Fruit fly (Drosophila melanogaster): ENCODE data around the gene CG15754.
A peak's percentile ranks its signal among the peaks of the same experiment; 100 is the strongest.

The CG15754 gene

dm6 chrX:13527706-13528105 lies at the start of gene CG15754:
Gene CG15754 (plus strand): TSS chrX:13528006.
- no peak for TF ChIP-seq CG17801 (GFP tag; optimal IDR thresholded peaks at IDR 0.05; ENCODE audit: partially characterized antibody)

dm6 chrX:13478994-13479393 lies 48.8 kb upstream of the CG15754 start:
- no peak for TF ChIP-seq CG17801 (GFP tag; optimal IDR thresholded peaks at IDR 0.05; ENCODE audit: partially characterized antibody)

- no peak for TF ChIP-seq CG17801 (GFP tag; optimal IDR thresholded peaks at IDR 0.05; ENCODE audit: partially characterized antibody)
These were observed 1.9 kb downstream of the CG15754 start for dm6 chrX:13529673-13530072.

- TF ChIP-seq CG17801 (GFP tag; optimal IDR thresholded peaks at IDR 0.05; ENCODE audit: partially characterized antibody), result no peak
These were observed 2.5 kb downstream of the CG15754 start, which contains the start of gene CG44428 for dm6 chrX:13530199-13530788. Gene CG44428 (minus strand): TSS chrX:13530249.

DNA sequence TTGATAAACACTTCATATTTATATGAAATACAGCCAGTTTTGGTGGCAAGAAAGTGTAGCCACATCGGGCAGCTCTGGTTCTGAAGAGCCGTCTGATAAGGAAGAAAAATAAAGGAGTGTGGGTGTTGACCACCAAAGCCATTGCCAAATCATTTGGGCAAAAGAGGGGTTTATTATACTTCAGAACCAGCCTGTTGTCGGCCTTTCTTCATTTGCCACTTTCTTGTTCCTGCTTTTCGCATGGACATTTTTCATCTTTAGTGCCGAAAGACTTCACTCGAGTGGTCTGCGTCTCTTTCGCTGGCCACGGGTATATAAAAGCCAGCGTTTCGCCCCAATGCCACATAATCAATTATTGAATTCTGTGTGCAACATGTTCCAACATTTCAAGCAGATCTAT lies 6.3 kb downstream of the CG15754 start, which contains the start of gene CG15756:
CG15756 (plus strand) TSS at position 301 of the 400 bp plus-strand sequence.
- no peak for TF ChIP-seq CG17801 (GFP tag; optimal IDR thresholded peaks at IDR 0.05; ENCODE audit: partially characterized antibody)

DNA sequence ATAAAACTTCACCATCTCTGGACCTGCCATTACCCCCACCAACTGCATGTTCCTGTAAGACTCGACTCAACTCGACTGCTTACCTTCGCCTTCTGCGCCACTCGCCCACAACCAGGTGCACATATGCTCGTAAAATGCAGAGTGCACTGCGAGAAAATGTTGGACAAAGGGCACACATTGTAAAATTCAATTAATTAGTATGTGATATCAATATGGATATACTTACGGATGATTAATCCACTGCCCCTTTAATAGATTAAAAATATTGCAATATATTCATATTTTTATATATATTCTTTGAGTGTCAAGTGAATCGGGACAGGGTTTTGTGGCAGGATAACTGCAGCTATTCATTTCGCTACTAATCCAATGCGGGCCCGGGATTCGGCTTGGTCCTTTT lies 9.0 kb downstream of the CG15754 start:
- no peak for TF ChIP-seq CG17801 (GFP tag; optimal IDR thresholded peaks at IDR 0.05; ENCODE audit: partially characterized antibody)

DNA sequence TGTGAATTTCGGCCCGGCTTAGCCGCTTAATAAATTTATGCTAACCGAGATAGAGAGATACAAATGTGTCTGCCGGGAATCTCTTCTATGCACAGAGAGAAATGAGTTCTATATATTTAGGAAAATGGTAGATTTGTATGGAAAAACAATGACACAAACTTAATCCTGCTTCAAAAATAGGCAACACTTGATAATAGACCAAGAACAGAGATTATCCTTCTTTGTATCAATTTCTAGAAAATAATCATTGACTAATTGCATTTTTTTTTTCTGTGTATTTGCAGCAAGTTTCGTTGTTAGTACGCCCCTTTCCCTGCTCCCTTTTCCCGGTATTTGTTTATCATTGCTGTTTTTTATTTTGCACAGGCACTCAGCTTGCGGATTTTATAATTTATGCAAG lies 11.6 kb downstream of the CG15754 start:
- no peak for TF ChIP-seq CG17801 (GFP tag; optimal IDR thresholded peaks at IDR 0.05; ENCODE audit: partially characterized antibody)

dm6 chrX:13540920-13541605 lies 13.3 kb downstream of the CG15754 start:
- no peak for TF ChIP-seq CG17801 (GFP tag; optimal IDR thresholded peaks at IDR 0.05; ENCODE audit: partially characterized antibody)

dm6 chrX:13542084-13542483 lies 14.3 kb downstream of the CG15754 start:
- TF ChIP-seq CG17801 (GFP tag; optimal IDR thresholded peaks at IDR 0.05; ENCODE audit: partially characterized antibody), result no peak

DNA sequence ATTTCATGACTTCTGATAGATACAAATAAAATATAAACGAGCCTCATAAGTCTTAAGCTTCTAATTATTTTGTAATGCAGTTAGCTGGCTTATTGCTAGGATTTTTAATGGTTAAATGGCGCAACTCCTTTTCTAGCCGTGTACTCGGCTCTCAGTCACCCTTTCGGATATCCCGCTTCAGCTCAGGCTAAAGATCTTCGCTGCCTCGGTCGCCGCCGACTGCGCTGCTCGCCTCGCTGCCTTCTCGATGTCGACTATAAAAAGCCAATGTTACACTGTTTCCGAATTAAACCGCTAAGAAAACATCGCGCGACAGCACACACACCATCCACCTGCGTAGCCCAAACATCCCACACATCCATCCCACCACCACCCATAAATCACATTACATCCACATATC lies 15.5 kb downstream of the CG15754 start, which contains the start of gene Cpr12A:
Cpr12A (plus strand) TSS at position 301 of the 400 bp plus-strand sequence.
- no peak for TF ChIP-seq CG17801 (GFP tag; optimal IDR thresholded peaks at IDR 0.05; ENCODE audit: partially characterized antibody)

DNA sequence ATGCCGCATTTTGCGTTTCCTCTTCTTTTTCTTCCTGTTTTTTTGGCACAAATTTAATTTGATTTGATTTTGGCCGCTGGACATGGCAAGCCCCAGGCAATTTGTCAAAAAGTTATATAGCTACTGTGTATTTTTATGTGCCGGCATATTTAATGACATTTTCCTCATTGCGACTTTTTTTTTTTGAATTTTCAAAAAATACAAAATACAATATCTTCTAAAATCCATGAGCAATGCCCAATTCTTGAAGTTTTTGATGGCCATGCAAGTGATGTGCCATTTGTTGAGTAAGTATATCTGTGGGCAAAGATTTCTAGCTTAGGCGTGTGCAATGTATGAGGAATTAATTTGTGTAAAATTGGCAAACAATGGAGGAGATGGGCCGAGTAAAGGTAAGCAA lies 27.9 kb downstream of the CG15754 start, which contains the start of gene CG11816:
CG11816 (minus strand) TSS at position 101 of the 400 bp plus-strand sequence.
- no peak for TF ChIP-seq CG17801 (GFP tag; optimal IDR thresholded peaks at IDR 0.05; ENCODE audit: partially characterized antibody)

dm6 chrX:13556172-13556571 lies 28.4 kb downstream of the CG15754 start, which contains the start of gene CG32631:
Gene CG32631 (plus strand): TSS chrX:13556472.
- no peak for TF ChIP-seq CG17801 (GFP tag; optimal IDR thresholded peaks at IDR 0.05; ENCODE audit: partially characterized antibody)

- TF ChIP-seq CG17801 (GFP tag; optimal IDR thresholded peaks at IDR 0.05; ENCODE audit: partially characterized antibody), result no peak
These were observed 33.6 kb downstream of the CG15754 start, which contains the start of gene CG32633 for dm6 chrX:13561371-13561770. Gene CG32633 (plus strand): TSS chrX:13561671.

DNA sequence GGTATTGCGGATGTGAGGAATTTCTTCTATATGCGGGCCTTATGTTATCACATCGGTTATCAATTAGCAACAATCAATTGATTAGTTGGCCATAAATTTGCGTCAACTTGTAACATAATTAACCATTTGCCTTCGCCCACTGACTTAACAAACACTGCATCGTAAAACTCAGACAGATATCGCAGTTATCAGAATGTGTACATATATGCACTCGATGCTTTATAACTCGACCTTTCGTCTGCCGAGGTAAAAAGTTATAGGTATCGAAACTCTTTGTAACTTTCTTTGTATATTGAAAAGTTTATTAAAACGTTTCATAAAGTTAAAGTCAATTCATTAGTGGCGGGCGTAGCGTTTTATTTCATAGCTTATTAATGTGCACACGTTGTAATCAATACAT lies 35.2 kb downstream of the CG15754 start:
- TF ChIP-seq CG17801 (GFP tag; optimal IDR thresholded peaks at IDR 0.05; ENCODE audit: partially characterized antibody), result no peak

DNA sequence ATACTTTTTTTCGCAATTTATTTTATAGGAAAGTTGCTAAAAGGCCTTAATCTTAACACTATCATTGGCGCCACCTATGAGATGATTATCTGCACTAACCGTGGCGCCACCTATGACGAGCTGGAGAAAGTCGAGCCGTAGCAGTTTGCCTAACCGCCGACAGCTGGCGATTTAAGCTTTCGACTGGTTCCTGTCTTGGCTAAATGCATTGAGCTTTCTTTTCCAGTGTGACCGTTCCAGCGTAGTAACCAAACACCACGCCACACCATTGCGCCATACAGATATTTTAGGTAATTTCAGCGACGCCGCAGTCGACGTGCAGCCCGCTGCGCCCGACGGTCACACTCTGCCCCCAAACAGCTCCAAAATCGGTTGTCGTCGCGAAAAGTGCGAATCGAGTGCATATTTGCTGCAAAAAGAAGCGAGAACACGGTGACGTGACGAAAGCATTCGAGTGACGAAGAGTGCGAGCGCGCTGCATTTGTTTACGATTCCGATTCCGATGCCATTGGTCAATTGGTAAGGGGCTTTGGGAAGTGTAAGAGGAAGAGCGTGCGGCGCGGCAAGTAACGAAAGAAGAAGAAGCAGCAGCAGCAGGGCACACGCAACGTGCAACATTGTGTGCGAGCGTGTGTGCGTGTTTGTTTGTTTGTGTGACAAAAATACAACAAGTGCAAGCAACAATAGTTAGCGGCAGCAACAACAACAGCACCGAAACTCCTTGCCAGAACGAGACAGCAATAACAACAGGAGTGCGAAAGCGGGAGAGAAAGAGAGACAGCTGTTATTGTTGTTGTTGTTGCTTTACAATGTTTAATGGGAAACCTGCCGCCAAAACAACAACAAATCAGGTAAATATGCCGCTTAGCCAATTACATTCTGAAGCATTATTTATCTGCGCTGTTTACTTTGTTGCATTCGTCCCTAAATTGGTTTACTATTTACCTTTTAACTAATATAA lies 36.0 kb downstream of the CG15754 start, which contains the start of the genes CG46311 and Tpst:
CG46311 (plus strand) TSS at position 341 of the 961 bp plus-strand sequence.
Tpst (plus strand) TSS at position 341 of the 961 bp plus-strand sequence.
- peak; percentile 31 for TF ChIP-seq CG17801 (GFP tag; optimal IDR thresholded peaks at IDR 0.05; ENCODE audit: partially characterized antibody)

All from ovary, adult (tissue).